Worm (Caenorhabditis elegans) whole organism, L3 larva: Measurements from ENCODE around the gene C09G5.7.

Experiments used
- R02D3.7 ChIP-seq: fragments of 150-350 bp; optimal IDR thresholded peaks from 2 replicates; lab custom pipeline; 2014; ENCODE audit warnings: missing biosample characterization, missing genetic modification characterization
- egl-27 ChIP-seq: sonication (generic microtip); optimal IDR thresholded peaks from 4 replicates; lab custom pipeline; 2017; ENCODE audit warnings: missing biosample characterization, missing genetic modification reagents, missing genetic modification characterization
- nfya-1 ChIP-seq: sonication (generic microtip); optimal IDR thresholded peaks from 2 replicates; lab custom pipeline; 2017; ENCODE audit warnings: missing genetic modification characterization, mild to moderate bottlenecking, missing compliant biosample characterization, antibody characterized with exemption, moderate library complexity; ENCODE audit not compliant: insufficient read depth
- nhr-25 ChIP-seq: sonication (generic microtip); optimal IDR thresholded peaks from 2 replicates; lab custom pipeline; 2017; ENCODE audit warnings: missing biosample characterization, missing genetic modification characterization
- pha-4 ChIP-seq: fragments of 150-350 bp; optimal IDR thresholded peaks from 2 replicates; lab custom pipeline; 2014; ENCODE audit warnings: missing biosample characterization, missing genetic modification reagents, missing genetic modification characterization

ce11 chrII:10717124-10717523 is 2.4 kb downstream of the C09G5.7 start, which contains the start of gene C09G5.13:
- TF ChIP-seq R02D3.7 (tag; lab: Kevin White, UChicago) (no peak), egl-27 (tag; lab: Kevin White, UChicago) (no peak), nhr-25 (tag; lab: Kevin White, UChicago) (no peak), pha-4 (no peak), nfya-1 (no peak)
